Worm (Caenorhabditis elegans) whole organism, midembryonic: Measurements from ENCODE around the gene mrck-1.

Experiments used
- T22C8.4 ChIP-seq: fragments of 200-800 bp; sonication (Bioruptor generic); IDR thresholded peaks from 2 replicates; pipeline ENCODE4 v1.3.6; 2022; ENCODE audit warnings: missing genetic modification characterization, missing compliant biosample characterization
- cog-1 ChIP-seq: sonication (generic microtip); optimal IDR thresholded peaks from 2 replicates; lab custom pipeline; 2016; ENCODE audit warnings: missing genetic modification characterization, missing compliant biosample characterization
- flt-1 ChIP-seq: fragments of 200-800 bp; sonication (Bioruptor generic); IDR thresholded peaks from 2 replicates; pipeline ENCODE4 v1.3.6; 2022; ENCODE audit warnings: missing genetic modification characterization, missing compliant biosample characterization
- klf-2 ChIP-seq: fragments of 200-800 bp; sonication (Bioruptor generic); conservative IDR thresholded peaks from 2 replicates; pipeline ENCODE4 v1.3.6; 2022; ENCODE audit warnings: missing genetic modification reagents, missing genetic modification characterization, missing compliant biosample characterization
- med-1 ChIP-seq: sonication (generic microtip); optimal IDR thresholded peaks from 2 replicates; lab custom pipeline; 2017; ENCODE audit warnings: missing genetic modification characterization, mild to moderate bottlenecking, missing compliant biosample characterization, antibody characterized with exemption, missing genetic modification reagents; ENCODE audit not compliant: insufficient read depth
- ref-1 ChIP-seq: fragments of 200-800 bp; sonication (Bioruptor generic); conservative IDR thresholded peaks from 2 replicates; pipeline ENCODE4 v1.3.6; 2022; ENCODE audit warnings: missing genetic modification reagents, missing genetic modification characterization, missing compliant biosample characterization
- tab-1 ChIP-seq: fragments of 200-800 bp; sonication (Bioruptor generic); IDR thresholded peaks from 2 replicates; pipeline ENCODE4 v1.3.6; 2022; ENCODE audit warnings: missing genetic modification characterization, missing compliant biosample characterization
- ztf-23 ChIP-seq: fragments of 200-800 bp; sonication (Bioruptor generic); IDR thresholded peaks from 2 replicates; pipeline ENCODE4 v1.3.6; 2022; ENCODE audit warnings: missing genetic modification reagents, missing genetic modification characterization, missing compliant biosample characterization
- ztf-29 ChIP-seq: fragments of 200-800 bp; sonication (Bioruptor generic); IDR thresholded peaks from 2 replicates; pipeline ENCODE4 v1.3.6; 2022; ENCODE audit warnings: missing genetic modification reagents, missing genetic modification characterization, missing compliant biosample characterization

Gene mrck-1

ce11 chrV:6247397-6247796 lies 19.7 kb downstream of the mrck-1 start:
- TF ChIP-seq T22C8.4: no peak
- TF ChIP-seq med-1 (GFP tag; lab: Kevin White, UChicago): no peak
- no peak for TF ChIP-seq ztf-23 (GFP tag; lab: Robert Waterston, UW)
- TF ChIP-seq tab-1 (GFP tag; lab: Robert Waterston, UW): no peak
- no peak for TF ChIP-seq cog-1
- TF ChIP-seq ztf-29: no peak
- no peak for TF ChIP-seq klf-2 (GFP tag; lab: Robert Waterston, UW)
- TF ChIP-seq ref-1 (GFP tag; lab: Robert Waterston, UW): no peak
- no peak for TF ChIP-seq flt-1 (GFP tag; lab: Robert Waterston, UW)

- no peak for TF ChIP-seq T22C8.4
- 0 out of 2 replicates have a peak, but pooled peaks have one; percentile 9 for TF ChIP-seq tab-1 (GFP tag; lab: Robert Waterston, UW)
- no peak for TF ChIP-seq ztf-23 (GFP tag; lab: Robert Waterston, UW)
- TF ChIP-seq med-1 (GFP tag; lab: Kevin White, UChicago): no peak
Measured at ce11 chrV:6246454-6246981, 20.6 kb downstream of the mrck-1 start, which contains the start of gene dmd-7. Gene dmd-7, plus strand, starts transcription at chrV:6246931.

- TF ChIP-seq cog-1: no peak
- TF ChIP-seq ztf-29: no peak
Measured at ce11 chrV:6244631-6245030, 22.5 kb downstream of the mrck-1 start.

DNA sequence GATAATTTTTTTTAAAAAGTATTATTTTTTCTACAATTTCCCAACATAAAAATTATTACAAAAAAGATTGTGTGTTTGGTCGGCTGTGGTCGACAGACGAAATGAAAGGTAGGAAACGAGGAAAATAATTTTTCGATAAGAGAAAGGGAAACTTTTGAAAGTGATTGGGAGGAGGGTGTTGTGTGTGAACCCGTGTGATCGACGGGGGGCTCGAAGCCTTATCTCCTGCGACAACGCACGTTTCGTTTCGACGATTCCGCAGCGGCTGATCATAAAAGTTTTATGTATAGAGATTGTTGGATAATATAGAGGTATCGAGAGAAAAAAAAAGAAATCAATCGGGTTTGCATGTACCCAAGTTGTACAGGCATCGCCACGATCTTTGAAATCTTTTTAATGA lies 23.8 kb downstream of the mrck-1 start:
- TF ChIP-seq ztf-29 (no peak), flt-1 (GFP tag; lab: Robert Waterston, UW) (no peak), cog-1 (no peak), ztf-23 (GFP tag; lab: Robert Waterston, UW) (no peak), klf-2 (GFP tag; lab: Robert Waterston, UW) (no peak), ref-1 (GFP tag; lab: Robert Waterston, UW) (no peak), T22C8.4 (no peak), med-1 (GFP tag; lab: Kevin White, UChicago) (no peak), tab-1 (GFP tag; lab: Robert Waterston, UW) (no peak)

- TF ChIP-seq tab-1 (GFP tag; lab: Robert Waterston, UW) (no peak), T22C8.4 (no peak), cog-1 (no peak), med-1 (GFP tag; lab: Kevin White, UChicago) (no peak), ztf-23 (GFP tag; lab: Robert Waterston, UW) (no peak), klf-2 (GFP tag; lab: Robert Waterston, UW) (no peak), ztf-29 (no peak), flt-1 (GFP tag; lab: Robert Waterston, UW) (no peak), ref-1 (GFP tag; lab: Robert Waterston, UW) (no peak)
Measured at ce11 chrV:6240735-6241134, 26.4 kb downstream of the mrck-1 start.

- TF ChIP-seq med-1 (GFP tag; lab: Kevin White, UChicago) (no peak), flt-1 (GFP tag; lab: Robert Waterston, UW) (no peak), klf-2 (GFP tag; lab: Robert Waterston, UW) (no peak), tab-1 (GFP tag; lab: Robert Waterston, UW) (no peak), ztf-23 (GFP tag; lab: Robert Waterston, UW) (no peak), ref-1 (GFP tag; lab: Robert Waterston, UW) (no peak), ztf-29 (no peak), T22C8.4 (no peak), cog-1 (no peak)
Measured at ce11 chrV:6239855-6240254, 27.2 kb downstream of the mrck-1 start.

ce11 chrV:6238347-6238746 lies 28.7 kb downstream of the mrck-1 start:
- no peak for TF ChIP-seq cog-1
- no peak for TF ChIP-seq tab-1 (GFP tag; lab: Robert Waterston, UW)
- no peak for TF ChIP-seq med-1 (GFP tag; lab: Kevin White, UChicago)
- TF ChIP-seq ztf-23 (GFP tag; lab: Robert Waterston, UW): no peak
- TF ChIP-seq flt-1 (GFP tag; lab: Robert Waterston, UW): no peak
- TF ChIP-seq ref-1 (GFP tag; lab: Robert Waterston, UW): no peak
- no peak for TF ChIP-seq T22C8.4
- TF ChIP-seq klf-2 (GFP tag; lab: Robert Waterston, UW): no peak
- no peak for TF ChIP-seq ztf-29

ce11 chrV:6234876-6235275 lies 32.2 kb downstream of the mrck-1 start, which contains the start of gene K08B12.3:
Gene K08B12.3, plus strand, starts transcription at chrV:6235176.
- TF ChIP-seq flt-1 (GFP tag; lab: Robert Waterston, UW) (no peak), T22C8.4 (no peak), tab-1 (GFP tag; lab: Robert Waterston, UW) (no peak), cog-1 (no peak), ztf-23 (GFP tag; lab: Robert Waterston, UW) (no peak), ref-1 (GFP tag; lab: Robert Waterston, UW) (no peak), klf-2 (GFP tag; lab: Robert Waterston, UW) (no peak), ztf-29 (no peak), med-1 (GFP tag; lab: Kevin White, UChicago) (no peak)

DNA sequence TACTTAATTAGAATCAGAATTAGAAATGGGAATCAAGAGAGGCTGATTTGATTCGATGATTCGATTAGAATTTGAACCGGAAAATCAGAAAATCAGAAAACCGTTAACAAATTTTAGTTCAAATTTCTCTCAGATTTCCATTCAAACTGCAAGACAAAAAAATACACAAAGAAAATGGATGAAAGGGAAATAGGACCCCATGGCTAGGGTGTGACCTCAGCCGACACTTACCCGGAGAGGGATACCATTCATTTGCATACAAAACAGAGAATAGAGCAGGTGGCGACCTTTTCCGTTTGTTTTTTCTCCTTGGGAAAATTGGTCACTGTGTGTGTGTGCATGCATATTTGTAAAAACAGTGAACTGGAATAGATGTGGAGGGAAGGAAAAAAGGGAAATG lies 33.1 kb downstream of the mrck-1 start:
- no peak for TF ChIP-seq klf-2 (GFP tag; lab: Robert Waterston, UW)
- no peak for TF ChIP-seq med-1 (GFP tag; lab: Kevin White, UChicago)

ce11 chrV:6232886-6233285 lies 34.2 kb downstream of the mrck-1 start:
- TF ChIP-seq ztf-29: no peak

ce11 chrV:6231902-6232340 lies 35.2 kb downstream of the mrck-1 start:
- TF ChIP-seq klf-2 (GFP tag; lab: Robert Waterston, UW) (no peak), ztf-23 (GFP tag; lab: Robert Waterston, UW) (no peak)
